Worm (Caenorhabditis elegans) whole organism, L3 larva: Measurements from ENCODE around the gene F01D5.10.

Experiments used
- R02D3.7 ChIP-seq: fragments of 150-350 bp; optimal IDR thresholded peaks from 2 replicates; lab custom pipeline; 2014; ENCODE audit warnings: missing biosample characterization, missing genetic modification characterization
- ZK546.5 ChIP-seq: sonication (generic microtip); optimal IDR thresholded peaks from 2 replicates; lab custom pipeline; 2017; ENCODE audit warnings: missing biosample characterization, missing genetic modification characterization
- aly-2 ChIP-seq: fragments of 150-350 bp; optimal IDR thresholded peaks from 2 replicates; lab custom pipeline; 2014; ENCODE audit warnings: missing biosample characterization, missing genetic modification characterization
- ama-1 ChIP-seq: fragments of 150-350 bp; optimal IDR thresholded peaks from 2 replicates; lab custom pipeline; 2018
- ceh-16 ChIP-seq: sonication (generic microtip); optimal IDR thresholded peaks from 2 replicates; lab custom pipeline; 2017; ENCODE audit warnings: missing biosample characterization, missing genetic modification characterization
- ceh-28 ChIP-seq: fragments of 150-350 bp; optimal IDR thresholded peaks from 2 replicates; lab custom pipeline; 2014; ENCODE audit warnings: missing biosample characterization, missing genetic modification reagents, missing genetic modification characterization
- ceh-82 ChIP-seq: fragments of 150-350 bp; optimal IDR thresholded peaks from 2 replicates; lab custom pipeline; 2014; ENCODE audit warnings: missing biosample characterization, missing genetic modification characterization
- ceh-9 ChIP-seq: sonication (generic microtip); optimal IDR thresholded peaks from 2 replicates; lab custom pipeline; 2018; ENCODE audit warnings: missing biosample characterization, missing genetic modification characterization
- daf-12 ChIP-seq: fragments of 150-350 bp; optimal IDR thresholded peaks from 2 replicates; lab custom pipeline; 2014; ENCODE audit warnings: missing biosample characterization, missing genetic modification reagents, missing genetic modification characterization
- egl-27 ChIP-seq: sonication (generic microtip); optimal IDR thresholded peaks from 4 replicates; lab custom pipeline; 2017; ENCODE audit warnings: missing biosample characterization, missing genetic modification reagents, missing genetic modification characterization
- egl-5 ChIP-seq: fragments of 150-350 bp; optimal IDR thresholded peaks from 2 replicates; lab custom pipeline; 2017; ENCODE audit warnings: missing biosample characterization, missing genetic modification reagents, missing genetic modification characterization, inconsistent platforms
- elt-1 ChIP-seq: fragments of 150-350 bp; optimal IDR thresholded peaks from 2 replicates; lab custom pipeline; 2014; ENCODE audit warnings: missing biosample characterization, missing genetic modification characterization
- elt-2 ChIP-seq: sonication (generic microtip); optimal IDR thresholded peaks from 2 replicates; lab custom pipeline; 2016; ENCODE audit warnings: missing genetic modification reagents, mild to moderate bottlenecking, missing genetic modification characterization, missing compliant biosample characterization
- elt-3 ChIP-seq, 3 experiments: fragments of 150-350 bp in 1 of 3; sonication (generic microtip) in 2 of 3; optimal IDR thresholded peaks; 2 replicates in 2 of 3; 4 replicates in 1 of 3; lab custom pipeline; 2014 to 2017; ENCODE audit warnings: missing biosample characterization in 3 of 3, missing genetic modification characterization in 3 of 3
- eor-1 ChIP-seq, 2 experiments: fragments of 150-350 bp; optimal IDR thresholded peaks; 2 replicates each; lab custom pipeline; 2014 to 2018; ENCODE audit warnings: missing biosample characterization in 2 of 2, missing genetic modification characterization in 2 of 2
- fkh-10 ChIP-seq: sonication (generic microtip); optimal IDR thresholded peaks from 2 replicates; lab custom pipeline; 2017; ENCODE audit warnings: missing biosample characterization, missing genetic modification reagents, missing genetic modification characterization
- fkh-2 ChIP-seq: fragments of 150-350 bp; optimal IDR thresholded peaks from 2 replicates; lab custom pipeline; 2014; ENCODE audit warnings: missing biosample characterization, missing genetic modification reagents, missing genetic modification characterization
- fos-1 ChIP-seq: fragments of 150-350 bp; optimal IDR thresholded peaks from 2 replicates; lab custom pipeline; 2014; ENCODE audit warnings: missing biosample characterization, missing genetic modification characterization
- hmg-11 ChIP-seq: sonication (generic microtip); optimal IDR thresholded peaks from 2 replicates; lab custom pipeline; 2016; ENCODE audit warnings: missing genetic modification characterization, missing compliant biosample characterization
- jun-1 ChIP-seq: fragments of 150-350 bp; optimal IDR thresholded peaks from 2 replicates; lab custom pipeline; 2014; ENCODE audit warnings: missing biosample characterization, missing genetic modification reagents, missing genetic modification characterization
- lin-15B ChIP-seq: fragments of 150-350 bp; optimal IDR thresholded peaks from 2 replicates; lab custom pipeline; 2014; ENCODE audit warnings: missing biosample characterization, missing genetic modification characterization
- lin-39 ChIP-seq: fragments of 150-350 bp; optimal IDR thresholded peaks from 2 replicates; lab custom pipeline; 2018; ENCODE audit warnings: missing biosample characterization, missing genetic modification reagents, missing genetic modification characterization
- lsy-12 ChIP-seq: sonication (generic microtip); optimal IDR thresholded peaks from 2 replicates; lab custom pipeline; 2016; ENCODE audit warnings: mild to moderate bottlenecking, missing genetic modification characterization, missing compliant biosample characterization
- mdl-1 ChIP-seq: fragments of 150-350 bp; optimal IDR thresholded peaks from 2 replicates; lab custom pipeline; 2014; ENCODE audit warnings: missing biosample characterization, missing genetic modification characterization
- mml-1 ChIP-seq: fragments of 150-350 bp; sonication (generic microtip); optimal IDR thresholded peaks from 3 replicates; lab custom pipeline; 2014; ENCODE audit warnings: missing biosample characterization, missing genetic modification characterization
- nfya-1 ChIP-seq: sonication (generic microtip); optimal IDR thresholded peaks from 2 replicates; lab custom pipeline; 2017; ENCODE audit warnings: missing genetic modification characterization, mild to moderate bottlenecking, missing compliant biosample characterization, antibody characterized with exemption, moderate library complexity; ENCODE audit not compliant: insufficient read depth
- nhr-11 ChIP-seq: fragments of 150-350 bp; optimal IDR thresholded peaks from 2 replicates; lab custom pipeline; 2014; ENCODE audit warnings: missing biosample characterization, missing genetic modification characterization
- nhr-12 ChIP-seq: fragments of 150-350 bp; optimal IDR thresholded peaks from 2 replicates; lab custom pipeline; 2014; ENCODE audit warnings: missing biosample characterization, missing genetic modification characterization
- nhr-23 ChIP-seq: fragments of 150-350 bp; optimal IDR thresholded peaks from 2 replicates; lab custom pipeline; 2014; ENCODE audit warnings: missing biosample characterization, missing genetic modification reagents, missing genetic modification characterization
- nhr-237 ChIP-seq: fragments of 150-350 bp; optimal IDR thresholded peaks from 2 replicates; lab custom pipeline; 2014; ENCODE audit warnings: missing biosample characterization, missing genetic modification characterization
- nhr-25 ChIP-seq: sonication (generic microtip); optimal IDR thresholded peaks from 2 replicates; lab custom pipeline; 2017; ENCODE audit warnings: missing biosample characterization, missing genetic modification characterization
- nhr-28 ChIP-seq: fragments of 150-350 bp; optimal IDR thresholded peaks from 2 replicates; lab custom pipeline; 2014; ENCODE audit warnings: missing biosample characterization, missing genetic modification characterization
- nhr-43 ChIP-seq: sonication (generic microtip); optimal IDR thresholded peaks from 2 replicates; lab custom pipeline; 2016; ENCODE audit warnings: mild to moderate bottlenecking, missing genetic modification characterization, missing compliant biosample characterization; ENCODE audit not compliant: poor library complexity, severe bottlenecking
- nhr-67 ChIP-seq: fragments of 150-350 bp; optimal IDR thresholded peaks from 2 replicates; lab custom pipeline; 2014; ENCODE audit warnings: missing biosample characterization, missing genetic modification characterization
- nhr-76 ChIP-seq: fragments of 150-350 bp; sonication (generic microtip); optimal IDR thresholded peaks from 5 replicates; lab custom pipeline; 2014; ENCODE audit warnings: missing biosample characterization, missing genetic modification characterization
- nhr-77 ChIP-seq: fragments of 150-350 bp; optimal IDR thresholded peaks from 2 replicates; lab custom pipeline; 2014; ENCODE audit warnings: missing biosample characterization, missing genetic modification characterization
- pha-4 ChIP-seq: fragments of 150-350 bp; optimal IDR thresholded peaks from 2 replicates; lab custom pipeline; 2014; ENCODE audit warnings: missing biosample characterization, missing genetic modification reagents, missing genetic modification characterization
- pqm-1 ChIP-seq: fragments of 150-350 bp; optimal IDR thresholded peaks from 2 replicates; lab custom pipeline; 2017; ENCODE audit warnings: missing biosample characterization, missing genetic modification characterization, inconsistent platforms
- sea-2 ChIP-seq: fragments of 150-350 bp; sonication (generic microtip); optimal IDR thresholded peaks from 4 replicates; lab custom pipeline; 2014; ENCODE audit warnings: missing biosample characterization, missing genetic modification reagents, missing genetic modification characterization
- skn-1 ChIP-seq: fragments of 150-350 bp; optimal IDR thresholded peaks from 2 replicates; lab custom pipeline; 2014; ENCODE audit warnings: missing biosample characterization, missing genetic modification characterization
- snpc-4 ChIP-seq: fragments of 150-350 bp; optimal IDR thresholded peaks from 2 replicates; lab custom pipeline; 2014; ENCODE audit warnings: missing biosample characterization, missing genetic modification characterization
- tbx-2 ChIP-seq: sonication (generic microtip); optimal IDR thresholded peaks from 2 replicates; lab custom pipeline; 2016; ENCODE audit warnings: mild to moderate bottlenecking, missing genetic modification characterization, missing compliant biosample characterization
- unc-39 ChIP-seq: sonication (generic microtip); optimal IDR thresholded peaks from 4 replicates; lab custom pipeline; 2017; ENCODE audit warnings: missing biosample characterization, missing genetic modification characterization
- unc-62 ChIP-seq: fragments of 150-350 bp; sonication (generic microtip); optimal IDR thresholded peaks from 4 replicates; lab custom pipeline; 2014; ENCODE audit warnings: missing biosample characterization, missing genetic modification reagents, missing genetic modification characterization
- zag-1 ChIP-seq: fragments of 150-350 bp; optimal IDR thresholded peaks from 2 replicates; lab custom pipeline; 2014; ENCODE audit warnings: missing biosample characterization, missing genetic modification characterization
- ztf-11 ChIP-seq: fragments of 150-350 bp; optimal IDR thresholded peaks from 2 replicates; lab custom pipeline; 2014; ENCODE audit warnings: missing biosample characterization, missing genetic modification characterization
- ztf-4 ChIP-seq: fragments of 150-350 bp; optimal IDR thresholded peaks from 2 replicates; lab custom pipeline; 2014; ENCODE audit warnings: missing biosample characterization, missing genetic modification characterization

The F01D5.10 gene

DNA sequence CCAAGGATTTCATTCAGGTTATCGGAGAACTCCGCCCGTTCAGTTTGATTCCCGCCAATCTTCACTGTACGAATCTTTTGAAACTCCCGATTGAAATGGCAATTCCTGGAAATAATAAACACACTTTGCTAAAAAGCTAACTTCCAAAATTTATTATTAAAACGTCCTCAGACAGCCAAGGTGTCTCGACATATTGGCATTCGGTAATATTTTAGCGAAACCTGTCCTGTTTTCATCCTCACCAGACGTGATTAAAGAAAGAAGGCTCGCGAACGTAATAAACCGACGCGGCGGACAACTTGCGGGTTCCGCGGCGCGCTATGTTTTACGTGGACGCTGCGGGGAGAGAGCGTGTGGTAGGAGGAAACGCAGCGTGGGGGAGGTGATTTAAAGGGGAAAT is 2.9 kb downstream of the F01D5.10 start:
- TF ChIP-seq egl-27 (tag; lab: Kevin White, UChicago) (no peak), nfya-1 (peak; percentile 74), lsy-12 (tag; lab: Kevin White, UChicago) (peak; percentile 84), tbx-2 (tag; lab: Kevin White, UChicago) (peak; percentile 71), lin-15B (tag; lab: Kevin White, UChicago) (peak; percentile 62), pqm-1 (peak; percentile 79), nhr-67 (tag; lab: Kevin White, UChicago) (no peak), elt-2 (tag; lab: Kevin White, UChicago) (peak; percentile 62), sea-2 (GFP tag; lab: Kevin White, UChicago) (no peak), aly-2 (tag; lab: Kevin White, UChicago) (no peak), nhr-11 (tag; lab: Kevin White, UChicago) (no peak), zag-1 (tag; lab: Kevin White, UChicago) (no peak), ceh-82 (tag; lab: Kevin White, UChicago) (peak; percentile 55), ztf-4 (tag; lab: Kevin White, UChicago) (no peak), fos-1 (tag; lab: Kevin White, UChicago) (no peak), ztf-11 (tag; lab: Kevin White, UChicago) (no peak), ama-1 (lab: Kevin White, UChicago) (peak; percentile 98), unc-62 (GFP tag; lab: Kevin White, UChicago) (no peak), nhr-237 (tag; lab: Kevin White, UChicago) (no peak), nhr-23 (tag; lab: Kevin White, UChicago) (peak; percentile 78), elt-1 (no peak), lin-39 (tag; lab: Kevin White, UChicago) (peak; percentile 50), ZK546.5 (tag; lab: Kevin White, UChicago) (no peak), snpc-4 (tag; lab: Kevin White, UChicago) (peak; percentile 99), unc-39 (tag; lab: Kevin White, UChicago) (no peak), daf-12 (tag; lab: Kevin White, UChicago) (no peak), jun-1 (tag; lab: Kevin White, UChicago) (peak; percentile 26), ceh-9 (tag; lab: Kevin White, UChicago) (no peak), skn-1 (tag; lab: Kevin White, UChicago) (peak; percentile 39), nhr-76 (tag; lab: Kevin White, UChicago) (no peak), R02D3.7 (tag; lab: Kevin White, UChicago) (peak; percentile 41), fkh-10 (no peak), elt-3 (tag; optimal IDR thresholded peaks at IDR 0.05; lab: Kevin White, UChicago) (no peak), hmg-11 (tag; lab: Kevin White, UChicago) (peak; percentile 75), pha-4 (tag; lab: Kevin White, UChicago) (peak; percentile 52), nhr-12 (tag; lab: Kevin White, UChicago) (no peak), nhr-28 (no peak), fkh-2 (tag; lab: Kevin White, UChicago) (peak; percentile 62), eor-1 (tag; optimal IDR thresholded peaks at IDR 0.05; lab: Kevin White, UChicago) (no peak), egl-5 (tag; lab: Kevin White, UChicago) (no peak), nhr-25 (tag; lab: Kevin White, UChicago) (peak; percentile 65), nhr-77 (tag; lab: Kevin White, UChicago) (peak; percentile 69), ceh-16 (tag; lab: Kevin White, UChicago) (no peak), ceh-28 (tag; lab: Kevin White, UChicago) (no peak), mdl-1 (tag; lab: Kevin White, UChicago) (no peak), nhr-43 (tag; lab: Kevin White, UChicago) (peak; percentile 79), mml-1 (tag; lab: Kevin White, UChicago) (no peak)
